Worm (Caenorhabditis elegans) whole organism, late embryonic: ENCODE data around the gene F57G12.1.

Source experiments
- C38D4.7 ChIP-seq: fragments of 200-800 bp; sonication (Bioruptor generic); optimal IDR thresholded peaks from 2 replicates; lab custom pipeline; 2018; ENCODE audit warnings: mild to moderate bottlenecking, missing genetic modification characterization, moderate library complexity, missing compliant biosample characterization
- ceh-18 ChIP-seq: sonication (generic microtip); optimal IDR thresholded peaks from 2 replicates; lab custom pipeline; 2016; ENCODE audit warnings: missing genetic modification characterization, missing compliant biosample characterization
- ceh-6 ChIP-seq: fragments of 200-800 bp; sonication (Bioruptor generic); optimal IDR thresholded peaks from 2 replicates; lab custom pipeline; 2018; ENCODE audit warnings: mild to moderate bottlenecking, missing genetic modification characterization, missing compliant biosample characterization
- ceh-9 ChIP-seq: sonication (generic microtip); optimal IDR thresholded peaks from 2 replicates; lab custom pipeline; 2016; ENCODE audit warnings: mild to moderate bottlenecking, missing genetic modification characterization, inconsistent platforms, missing compliant biosample characterization
- elt-2 ChIP-seq: sonication (generic microtip); optimal IDR thresholded peaks from 2 replicates; lab custom pipeline; 2016; ENCODE audit warnings: missing genetic modification reagents, missing genetic modification characterization, missing compliant biosample characterization
- hlh-30 ChIP-seq: sonication (generic microtip); optimal IDR thresholded peaks from 2 replicates; lab custom pipeline; 2017; ENCODE audit warnings: antibody characterized with exemption, missing genetic modification characterization, missing compliant biosample characterization; ENCODE audit not compliant: insufficient read depth
- lin-11 ChIP-seq: fragments of 200-800 bp; sonication (Bioruptor generic); optimal IDR thresholded peaks from 2 replicates; lab custom pipeline; 2018; ENCODE audit warnings: mild to moderate bottlenecking, missing genetic modification characterization, missing compliant biosample characterization
- nhr-11 ChIP-seq: fragments of 150-350 bp; optimal IDR thresholded peaks from 2 replicates; lab custom pipeline; 2014; ENCODE audit warnings: missing biosample characterization, missing genetic modification characterization
- odd-2 ChIP-seq: sonication (generic microtip); optimal IDR thresholded peaks from 2 replicates; lab custom pipeline; 2017; ENCODE audit warnings: antibody characterized with exemption, mild to moderate bottlenecking, missing genetic modification characterization, missing compliant biosample characterization
- pha-4 ChIP-seq: fragments of 150-350 bp; optimal IDR thresholded peaks from 2 replicates; lab custom pipeline; 2018; ENCODE audit warnings: missing biosample characterization, missing genetic modification reagents, missing genetic modification characterization
- pqm-1 ChIP-seq: sonication (generic microtip); optimal IDR thresholded peaks from 2 replicates; lab custom pipeline; 2016; ENCODE audit warnings: missing genetic modification characterization, missing compliant biosample characterization
- rnt-1 ChIP-seq: sonication (generic microtip); optimal IDR thresholded peaks from 2 replicates; lab custom pipeline; 2016; ENCODE audit warnings: missing genetic modification characterization, missing compliant biosample characterization
- tbx-2 ChIP-seq: sonication (generic microtip); optimal IDR thresholded peaks from 2 replicates; lab custom pipeline; 2016; ENCODE audit warnings: missing genetic modification characterization, missing compliant biosample characterization
- ztf-16 ChIP-seq: sonication (generic microtip); optimal IDR thresholded peaks from 2 replicates; lab custom pipeline; 2017; ENCODE audit warnings: missing genetic modification characterization, missing compliant biosample characterization

DNA sequence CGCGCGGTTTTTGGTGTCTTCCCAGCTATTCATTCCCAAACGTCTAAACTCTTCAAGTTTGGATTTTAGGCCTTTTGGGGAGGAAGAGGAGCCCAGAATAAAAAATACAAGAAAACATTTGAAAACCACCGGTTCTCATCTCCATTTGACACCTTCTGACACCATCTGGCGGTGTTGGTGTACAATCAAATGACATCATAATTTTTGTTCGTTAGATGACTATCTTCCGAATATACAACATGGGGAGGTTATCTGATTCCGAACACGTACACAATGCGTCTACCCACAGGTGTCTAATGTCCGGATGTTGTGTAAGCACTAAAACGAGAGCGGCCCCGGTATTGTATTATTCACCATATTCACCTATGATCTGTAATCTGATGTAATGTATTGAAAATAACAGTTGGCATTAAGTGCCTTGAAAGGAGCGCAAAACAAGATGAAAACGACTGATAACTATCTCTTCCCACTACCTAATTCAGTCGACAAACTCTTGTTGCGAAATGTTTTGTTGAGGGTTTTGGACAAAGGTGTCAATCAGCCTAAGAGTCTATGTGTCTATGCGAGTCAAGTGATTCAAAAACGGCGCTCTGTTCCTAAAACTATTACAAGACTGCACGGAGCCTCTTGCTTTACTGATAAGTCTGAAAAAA lies 1.1 kb upstream of the F57G12.1 start:
- TF ChIP-seq C38D4.7 = no peak
- no peak for TF ChIP-seq hlh-30 (tag; lab: Kevin White, UChicago)
- no peak for TF ChIP-seq ceh-18 (tag; lab: Kevin White, UChicago)
- no peak for TF ChIP-seq tbx-2 (tag; lab: Kevin White, UChicago)
- TF ChIP-seq pha-4 (tag; lab: Kevin White, UChicago) = no peak
- no peak for TF ChIP-seq ceh-6 (GFP tag; lab: Kevin White, UChicago)
- no peak for TF ChIP-seq ceh-9 (tag; lab: Kevin White, UChicago)
- no peak for TF ChIP-seq nhr-11 (tag; lab: Kevin White, UChicago)
- no peak for TF ChIP-seq ztf-16 (tag; lab: Kevin White, UChicago)
- no peak for TF ChIP-seq pqm-1 (tag; lab: Kevin White, UChicago)
- no peak for TF ChIP-seq elt-2 (tag; lab: Kevin White, UChicago)
- no peak for TF ChIP-seq lin-11 (tag; lab: Kevin White, UChicago)
- TF ChIP-seq rnt-1 = no peak
- no peak for TF ChIP-seq odd-2 (tag; lab: Kevin White, UChicago)
